Worm (Caenorhabditis elegans): ENCODE measurements around the gene aps-1.
A peak's percentile ranks its signal among the peaks of the same experiment; 100 is the strongest.

aps-1 gene

ce11 chrV:6017630-6018029 lies at the start of gene aps-1, which contains the start of gene rpt-2 (continued):
- no peak for TF ChIP-seq nhr-76 (tag; optimal IDR thresholded peaks at IDR 0.05)
- peak; percentile 33 for TF ChIP-seq zip-4 (GFP tag; optimal IDR thresholded peaks at IDR 0.05)
- TF ChIP-seq dsc-1 (tag; optimal IDR thresholded peaks at IDR 0.05) = peak; percentile 89
- peak; percentile 63 for TF ChIP-seq sox-4 (tag; optimal IDR thresholded peaks at IDR 0.05)
- TF ChIP-seq unc-98 (GFP tag; IDR thresholded peaks at IDR 0.05) = no peak
- TF ChIP-seq pqm-1 (tag; optimal IDR thresholded peaks at IDR 0.05) = no peak
- peak; percentile 57 for TF ChIP-seq lir-3 (tag; optimal IDR thresholded peaks at IDR 0.05; ENCODE audit: poor library complexity)
- TF ChIP-seq nhr-237 (tag; optimal IDR thresholded peaks at IDR 0.05) = peak; percentile 43
- peak; percentile 93 for TF ChIP-seq xbp-1 (tag; optimal IDR thresholded peaks at IDR 0.05)
- TF ChIP-seq efl-1 (optimal IDR thresholded peaks at IDR 0.05) = peak; percentile 87
- peak; percentile 83 to 98 for TF ChIP-seq efl-1 (GFP tag; optimal IDR thresholded peaks at IDR 0.05 in 1 of 2)
- TF ChIP-seq fkh-4 (tag; optimal IDR thresholded peaks at IDR 0.05; ENCODE audit: borderline replicate concordance) = no peak
- TF ChIP-seq ets-5 (GFP tag; IDR thresholded peaks at IDR 0.05) = no peak
- peak; percentile 73 to 86 (median 86) for TF ChIP-seq ceh-82 (tag; optimal IDR thresholded peaks at IDR 0.05)
- TF ChIP-seq nhr-28 (tag; optimal IDR thresholded peaks at IDR 0.05) = no peak
- TF ChIP-seq nhr-90 (tag; optimal IDR thresholded peaks at IDR 0.05; ENCODE audit: poor library complexity) = peak; percentile 87
- TF ChIP-seq nhr-84 (tag; optimal IDR thresholded peaks at IDR 0.05) = no peak
- no peak for TF ChIP-seq ces-1 (GFP tag; optimal IDR thresholded peaks at IDR 0.05)
- TF ChIP-seq fos-1 (tag; optimal IDR thresholded peaks at IDR 0.05) = no peak
- no peak for TF ChIP-seq tlp-1 (tag; optimal IDR thresholded peaks at IDR 0.05)
- peak; percentile 75 for TF ChIP-seq nhr-77 (tag; optimal IDR thresholded peaks at IDR 0.05)
- TF ChIP-seq unc-86 (tag; optimal IDR thresholded peaks at IDR 0.05) = peak; percentile 79
- TF ChIP-seq hlh-17 (GFP tag; optimal IDR thresholded peaks at IDR 0.05; ENCODE audit: borderline replicate concordance) = no peak
- peak; percentile 87 for TF ChIP-seq swsn-7 (tag; optimal IDR thresholded peaks at IDR 0.05)
- TF ChIP-seq nhr-11 (tag; optimal IDR thresholded peaks at IDR 0.05) = no peak
- peak; percentile 44; the same call in 1 of the 2 replicates for TF ChIP-seq grh-1 (GFP tag; IDR thresholded peaks at IDR 0.05)
- peak; percentile 82 for TF ChIP-seq snpc-4 (tag; optimal IDR thresholded peaks at IDR 0.05)
- TF ChIP-seq ama-1 (optimal IDR thresholded peaks at IDR 0.05) = peak; percentile 60
- TF ChIP-seq hlh-4 (tag; optimal IDR thresholded peaks at IDR 0.05) = no peak
- TF ChIP-seq unc-62 (GFP tag; optimal IDR thresholded peaks at IDR 0.05) = no peak
- peak; percentile 86 to 91 for TF ChIP-seq lin-35 (GFP tag; optimal IDR thresholded peaks at IDR 0.05)
- peak; percentile 42 for TF ChIP-seq ceh-8 (GFP tag; optimal IDR thresholded peaks at IDR 0.05)

ce11 chrV:5972582-5972981 lies 45.2 kb upstream of the aps-1 start:
- TF ChIP-seq ceh-90 (tag; optimal IDR thresholded peaks at IDR 0.05) (no peak), ama-1 (optimal IDR thresholded peaks at IDR 0.05) (no peak), nhr-90 (tag; optimal IDR thresholded peaks at IDR 0.05; ENCODE audit: poor library complexity) (no peak), alr-1 (tag; optimal IDR thresholded peaks at IDR 0.05; ENCODE audit: borderline replicate concordance) (no peak), sox-4 (tag; optimal IDR thresholded peaks at IDR 0.05) (no peak), lir-3 (tag; optimal IDR thresholded peaks at IDR 0.05; ENCODE audit: poor library complexity) (no peak), unc-86 (tag; optimal IDR thresholded peaks at IDR 0.05) (no peak), ztf-11 (tag; optimal IDR thresholded peaks at IDR 0.05) (no peak), nhr-71 (tag; optimal IDR thresholded peaks at IDR 0.05) (no peak), Y116A8C.19 (tag; optimal IDR thresholded peaks at IDR 0.05; ENCODE audit: borderline replicate concordance) (no peak), nhr-28 (tag; optimal IDR thresholded peaks at IDR 0.05) (no peak), C34B4.2 (tag; optimal IDR thresholded peaks at IDR 0.05) (no peak), pqm-1 (tag; optimal IDR thresholded peaks at IDR 0.05) (no peak), lin-35 (GFP tag; optimal IDR thresholded peaks at IDR 0.05) (no peak)

- no peak for TF ChIP-seq C16A3.4 (tag; optimal IDR thresholded peaks at IDR 0.05)
- no peak for TF ChIP-seq lsy-2 (tag; optimal IDR thresholded peaks at IDR 0.05)
- TF ChIP-seq lir-3 (tag; optimal IDR thresholded peaks at IDR 0.05; ENCODE audit: poor library complexity) = no peak
- TF ChIP-seq zip-4 (GFP tag; optimal IDR thresholded peaks at IDR 0.05) = no peak
- TF ChIP-seq nhr-12 (tag; optimal IDR thresholded peaks at IDR 0.05) = no peak
- no peak for TF ChIP-seq pqm-1 (tag; optimal IDR thresholded peaks at IDR 0.05)
- TF ChIP-seq unc-86 (tag; optimal IDR thresholded peaks at IDR 0.05) = no peak
- no peak for TF ChIP-seq isw-1 (GFP tag; IDR thresholded peaks at IDR 0.05)
- no peak for TF ChIP-seq ceh-88 (GFP tag; IDR thresholded peaks at IDR 0.05)
- no peak for TF ChIP-seq ces-1 (GFP tag; optimal IDR thresholded peaks at IDR 0.05)
These were observed 44.1 kb upstream of the aps-1 start for ce11 chrV:5973713-5974112.

Measured in whole organism, L1 larva.